Worm (Caenorhabditis elegans): ENCODE data around the gene H03A11.13.
A peak's percentile ranks its signal among the peaks of the same experiment; 100 is the strongest.

The H03A11.13 gene

ce11 chrX:15200720-15201119 lies 12.3 kb downstream of the H03A11.13 start:
- TF ChIP-seq fkh-8 (tag; optimal IDR thresholded peaks at IDR 0.05) (no peak), lin-14 (GFP tag; optimal IDR thresholded peaks at IDR 0.05) (peak; percentile 13), blmp-1 (tag; optimal IDR thresholded peaks at IDR 0.05) (peak; percentile 14), elt-3 (tag; optimal IDR thresholded peaks at IDR 0.05) (peak in 2 of 6 experiments; percentile 22 to 55), jun-1 (tag; optimal IDR thresholded peaks at IDR 0.05) (peak; percentile 20), nhr-47 (tag; optimal IDR thresholded peaks at IDR 0.05) (peak; percentile 58), snu-23 (GFP tag; optimal IDR thresholded peaks at IDR 0.05) (peak; percentile 63), dsc-1 (tag; optimal IDR thresholded peaks at IDR 0.05) (peak; percentile 23), elt-2 (tag; optimal IDR thresholded peaks at IDR 0.05) (peak; percentile 52), rnt-1 (tag; optimal IDR thresholded peaks at IDR 0.05) (peak; percentile 46), unc-86 (tag; optimal IDR thresholded peaks at IDR 0.05) (no peak), efl-1 (optimal IDR thresholded peaks at IDR 0.05) (peak in 1 of 2 experiments; percentile 9), efl-1 (GFP tag; optimal IDR thresholded peaks at IDR 0.05 in 1 of 2) (peak in 1 of 2 experiments; percentile 14), swsn-7 (tag; optimal IDR thresholded peaks at IDR 0.05) (peak; percentile 5), nhr-90 (tag; optimal IDR thresholded peaks at IDR 0.05; ENCODE audit: poor library complexity) (peak; percentile 70), ceh-90 (tag; optimal IDR thresholded peaks at IDR 0.05) (no peak), Y116A8C.19 (tag; optimal IDR thresholded peaks at IDR 0.05; ENCODE audit: borderline replicate concordance) (no peak), hlh-17 (GFP tag; optimal IDR thresholded peaks at IDR 0.05; ENCODE audit: borderline replicate concordance) (no peak), hpl-2 (GFP tag; optimal IDR thresholded peaks at IDR 0.05) (no peak), C16A3.4 (tag; optimal IDR thresholded peaks at IDR 0.05) (peak; percentile 31), pqm-1 (tag; optimal IDR thresholded peaks at IDR 0.05) (no peak), mep-1 (tag; optimal IDR thresholded peaks at IDR 0.05) (peak; percentile 24), nhr-71 (tag; optimal IDR thresholded peaks at IDR 0.05) (peak; percentile 44), nhr-19 (GFP tag; conservative IDR thresholded peaks at IDR 0.05) (peak; percentile 60), grh-1 (GFP tag; IDR thresholded peaks at IDR 0.05) (0 out of 2 replicates have a peak, but pooled peaks have one; percentile 26), aly-2 (tag; optimal IDR thresholded peaks at IDR 0.05) (no peak), lsy-2 (tag; optimal IDR thresholded peaks at IDR 0.05) (peak in 1 of 2 experiments; percentile 41), lin-35 (GFP tag; optimal IDR thresholded peaks at IDR 0.05) (peak in 1 of 2 experiments; percentile 72), nhr-84 (tag; optimal IDR thresholded peaks at IDR 0.05) (no peak), mdl-1 (tag; optimal IDR thresholded peaks at IDR 0.05) (peak in 1 of 2 experiments; percentile 52), lin-15B (tag; optimal IDR thresholded peaks at IDR 0.05) (peak; percentile 6), nhr-20 (tag; optimal IDR thresholded peaks at IDR 0.05) (peak; percentile 56), sox-4 (tag; optimal IDR thresholded peaks at IDR 0.05) (no peak)

- TF ChIP-seq pqm-1 (tag; optimal IDR thresholded peaks at IDR 0.05) (no peak), Y116A8C.19 (tag; optimal IDR thresholded peaks at IDR 0.05; ENCODE audit: borderline replicate concordance) (no peak), skn-1 (tag; optimal IDR thresholded peaks at IDR 0.05) (no peak), tlp-1 (tag; optimal IDR thresholded peaks at IDR 0.05) (no peak), lin-14 (GFP tag; optimal IDR thresholded peaks at IDR 0.05) (peak; percentile 33), fkh-10 (GFP tag; optimal IDR thresholded peaks at IDR 0.05) (peak; percentile 56), egl-13 (tag; optimal IDR thresholded peaks at IDR 0.05) (no peak), irx-1 (tag; optimal IDR thresholded peaks at IDR 0.05) (no peak), nhr-71 (tag; optimal IDR thresholded peaks at IDR 0.05) (no peak), nhr-85 (tag) (no peak), efl-3 (GFP tag; optimal IDR thresholded peaks at IDR 0.05) (no peak), egl-27 (tag; optimal IDR thresholded peaks at IDR 0.05) (no peak), lin-39 (tag; optimal IDR thresholded peaks at IDR 0.05) (no peak), hpl-2 (GFP tag; optimal IDR thresholded peaks at IDR 0.05) (no peak), fkh-8 (tag; optimal IDR thresholded peaks at IDR 0.05) (no peak), ces-1 (GFP tag; optimal IDR thresholded peaks at IDR 0.05) (no peak), C16A3.4 (tag; optimal IDR thresholded peaks at IDR 0.05) (no peak)
These were observed 12.9 kb downstream of the H03A11.13 start for ce11 chrX:15200146-15200545.
